Worm (Caenorhabditis elegans): ENCODE measurements around the gene Y79H2A.3.

DNA sequence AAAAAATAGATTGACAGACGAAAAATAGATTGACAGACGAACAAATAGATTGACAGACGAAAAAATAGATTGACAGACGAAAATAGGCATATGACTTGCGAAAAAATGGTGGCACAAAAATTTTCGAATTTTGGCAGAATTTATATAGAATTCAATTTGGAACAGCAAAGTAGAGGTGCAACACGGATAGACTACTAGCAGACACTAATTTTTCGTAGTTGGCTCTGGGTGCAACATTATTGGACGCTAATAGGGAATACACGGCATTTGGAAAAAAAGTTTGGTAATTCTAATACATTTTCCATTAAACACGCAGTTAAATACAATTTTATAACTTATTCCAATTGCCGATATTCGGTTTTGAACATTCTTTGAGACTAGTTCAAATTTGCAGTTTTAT is 42.8 kb downstream of the Y79H2A.3 start:
- no peak for TF ChIP-seq ceh-82 (tag; optimal IDR thresholded peaks at IDR 0.05)
- no peak for TF ChIP-seq nhr-76 (tag; optimal IDR thresholded peaks at IDR 0.05)
- TF ChIP-seq ceh-28 (tag; optimal IDR thresholded peaks at IDR 0.05): no peak
- no peak for TF ChIP-seq aly-2 (tag; optimal IDR thresholded peaks at IDR 0.05)
- no peak for TF ChIP-seq skn-1 (tag; optimal IDR thresholded peaks at IDR 0.05)

Measured in whole organism, L3 larva.